Worm (Caenorhabditis elegans) whole organism, L4 larva: ENCODE measurements around the gene trxr-2.

Source experiments
- ama-1 ChIP-seq: fragments of 150-350 bp; optimal IDR thresholded peaks from 2 replicates; lab custom pipeline; 2014; ENCODE audit warnings: inconsistent platforms, mixed read lengths
- ceh-82 ChIP-seq: sonication (generic microtip); optimal IDR thresholded peaks from 2 replicates; lab custom pipeline; 2017; ENCODE audit warnings: missing biosample characterization, missing genetic modification characterization
- ces-1 ChIP-seq: fragments of 150-350 bp; sonication (generic microtip); optimal IDR thresholded peaks from 4 replicates; lab custom pipeline; 2014; ENCODE audit warnings: missing biosample characterization, missing genetic modification reagents, missing genetic modification characterization
- vab-7 ChIP-seq: fragments of 200-800 bp; sonication (Bioruptor generic); IDR thresholded peaks from 2 replicates; pipeline ENCODE4 v1.3.6; 2022; ENCODE audit warnings: missing genetic modification reagents, missing genetic modification characterization, missing compliant biosample characterization

- TF ChIP-seq ces-1 (GFP tag; lab: Kevin White, UChicago) (no peak), ceh-82 (no peak), vab-7 (GFP tag; lab: Robert Waterston, UW) (no peak), ama-1 (lab: Kevin White, UChicago) (no peak)
Measured at ce11 chrIII:8866038-8866437, 47.5 kb upstream of the trxr-2 start.
